Worm (Caenorhabditis elegans): ENCODE measurements around the gene mai-2.

mai-2 gene

ce11 chrIV:3336585-3336984, 49.1 kb upstream of the mai-2 start, which contains the start of gene F42A6.6 (continued):
- no peak for TF ChIP-seq lir-3 (tag; optimal IDR thresholded peaks at IDR 0.05)
- TF ChIP-seq dpl-1 (GFP tag; optimal IDR thresholded peaks at IDR 0.05) = no peak
- 0 out of 2 replicates have a peak, but pooled peaks have one; percentile 22 for TF ChIP-seq tra-1 (GFP tag; IDR thresholded peaks at IDR 0.05)
- no peak for TF ChIP-seq lim-7 (GFP tag; IDR thresholded peaks at IDR 0.05)
- peak; percentile 80 for TF ChIP-seq aha-1 (tag)
- TF ChIP-seq zag-1 (tag; optimal IDR thresholded peaks at IDR 0.05) = no peak
- no peak for TF ChIP-seq R02D3.7 (tag; optimal IDR thresholded peaks at IDR 0.05)
- peak; percentile 21 for TF ChIP-seq unc-130 (GFP tag; optimal IDR thresholded peaks at IDR 0.05)
- TF ChIP-seq daf-12 (tag; optimal IDR thresholded peaks at IDR 0.05) = no peak
- no peak for TF ChIP-seq unc-62 (GFP tag; optimal IDR thresholded peaks at IDR 0.05 in 1 of 2)
- TF ChIP-seq unc-62 (tag; optimal IDR thresholded peaks at IDR 0.05) = no peak
- no peak for TF ChIP-seq F37D6.2 (tag; optimal IDR thresholded peaks at IDR 0.05)
- TF ChIP-seq lsy-2 (tag; optimal IDR thresholded peaks at IDR 0.05) = peak in 1 of 2 experiments; percentile 53
- TF ChIP-seq madf-5 (GFP tag; IDR thresholded peaks at IDR 0.05) = 0 out of 4 replicates have a peak, but pooled peaks have one; percentile 25 to 51
- TF ChIP-seq ZK337.2 (GFP tag; IDR thresholded peaks at IDR 0.05) = no peak
- peak; percentile 91 for TF ChIP-seq arid-1 (GFP tag; conservative IDR thresholded peaks at IDR 0.05)
- TF ChIP-seq ceh-44 (GFP tag; IDR thresholded peaks at IDR 0.05) = no peak
- TF ChIP-seq daf-8 (GFP tag; IDR thresholded peaks at IDR 0.05) = no peak
- TF ChIP-seq hmg-1.1 (GFP tag; IDR thresholded peaks at IDR 0.05) = no peak
- no peak for TF ChIP-seq dmd-9 (GFP tag; IDR thresholded peaks at IDR 0.05)
- TF ChIP-seq lin-13 (GFP tag; optimal IDR thresholded peaks at IDR 0.05) = peak; percentile 52
- no peak for TF ChIP-seq nhr-10 (tag; optimal IDR thresholded peaks at IDR 0.05)
- no peak for TF ChIP-seq skn-1 (tag; optimal IDR thresholded peaks at IDR 0.05)
- TF ChIP-seq Y105C5A.15 (GFP tag; IDR thresholded peaks at IDR 0.05) = peak; percentile 60
- peak; percentile 61; the same call in 1 of the 2 replicates for TF ChIP-seq vab-7 (GFP tag; IDR thresholded peaks at IDR 0.05)
- TF ChIP-seq mxl-2 (GFP tag; conservative IDR thresholded peaks at IDR 0.05) = no peak
- TF ChIP-seq mxl-3 (GFP tag; optimal IDR thresholded peaks at IDR 0.05) = no peak
- no peak for TF ChIP-seq nhr-41 (GFP tag; IDR thresholded peaks at IDR 0.05)
- TF ChIP-seq mdt-29 (GFP tag; IDR thresholded peaks at IDR 0.05) = 0 out of 2 replicates have a peak, but pooled peaks have one; percentile 35
- no peak; the same call in 1 of the 2 replicates for TF ChIP-seq set-16 (GFP tag; IDR thresholded peaks at IDR 0.05)
- peak; percentile 70; the same call in 1 of the 2 replicates for TF ChIP-seq zfp-3 (GFP tag; conservative IDR thresholded peaks at IDR 0.05)
- no peak for TF ChIP-seq snpc-4 (tag; optimal IDR thresholded peaks at IDR 0.05)
- no peak for TF ChIP-seq tag-97 (GFP tag; IDR thresholded peaks at IDR 0.05)
- no peak for TF ChIP-seq zip-11 (GFP tag; IDR thresholded peaks at IDR 0.05)
- no peak for TF ChIP-seq nhr-28 (tag; optimal IDR thresholded peaks at IDR 0.05)
- no peak for TF ChIP-seq ztf-11 (tag; optimal IDR thresholded peaks at IDR 0.05)
- TF ChIP-seq D1046.2 (GFP tag; IDR thresholded peaks at IDR 0.05) = no peak
- peak; percentile 87 for TF ChIP-seq egl-43 (GFP tag; IDR thresholded peaks at IDR 0.05)
- TF ChIP-seq jun-1 (tag; optimal IDR thresholded peaks at IDR 0.05) = no peak
- peak; percentile 77 for TF ChIP-seq Y5F2A.4 (GFP tag; optimal IDR thresholded peaks at IDR 0.05)
- TF ChIP-seq F44E2.7 (GFP tag; IDR thresholded peaks at IDR 0.05) = no peak
- TF ChIP-seq cey-2 (tag; optimal IDR thresholded peaks at IDR 0.05; ENCODE audit: borderline replicate concordance, insufficient read depth) = no peak
- peak; percentile 48 for TF ChIP-seq mes-2 (tag; optimal IDR thresholded peaks at IDR 0.05; ENCODE audit: poor library complexity, severe bottlenecking)
- no peak for TF ChIP-seq nhr-237 (tag; optimal IDR thresholded peaks at IDR 0.05)
- no peak for TF ChIP-seq unc-39 (tag; optimal IDR thresholded peaks at IDR 0.05)
- TF ChIP-seq lin-39 (tag; optimal IDR thresholded peaks at IDR 0.05) = no peak
- TF ChIP-seq F49E8.2 (tag; optimal IDR thresholded peaks at IDR 0.05; ENCODE audit: borderline replicate concordance) = peak; percentile 84
- TF ChIP-seq fkh-10 (GFP tag; optimal IDR thresholded peaks at IDR 0.05) = no peak
- 0 out of 2 replicates have a peak, but pooled peaks have one; percentile 42 for TF ChIP-seq php-3 (GFP tag; IDR thresholded peaks at IDR 0.05)
- no peak for TF ChIP-seq daf-19 (GFP tag; conservative IDR thresholded peaks at IDR 0.05)
- TF ChIP-seq aly-2 (tag; optimal IDR thresholded peaks at IDR 0.05) = no peak
- TF ChIP-seq T20F7.1 (GFP tag; optimal IDR thresholded peaks at IDR 0.05) = no peak
